Fruit fly (Drosophila melanogaster): ENCODE measurements around the gene CG15414.

The CG15414 gene

dm6 chr2L:3490971-3491370 lies at the start of gene CG15414:
CG15414 (minus strand) TSS chr2L:3491071.
- peak; percentile 22 to 31 for TF ChIP-seq CTCF (optimal IDR thresholded peaks at IDR 0.05)
- TF ChIP-seq CG8478 (optimal IDR thresholded peaks at IDR 0.05), result no peak

dm6 chr2L:3539996-3540395 lies 49.1 kb upstream of the CG15414 start:
- TF ChIP-seq CTCF (optimal IDR thresholded peaks at IDR 0.05) (peak in 1 of 2 experiments; percentile 9), CG8478 (optimal IDR thresholded peaks at IDR 0.05) (no peak)

dm6 chr2L:3539412-3539743 lies 48.5 kb upstream of the CG15414 start:
- TF ChIP-seq CTCF (optimal IDR thresholded peaks at IDR 0.05), result peak; percentile 22 to 44
- TF ChIP-seq CG8478 (optimal IDR thresholded peaks at IDR 0.05), result no peak

dm6 chr2L:3538564-3539411 lies 47.9 kb upstream of the CG15414 start, which contains the start of gene drm:
drm (plus strand) TSS chr2L:3539247.
- no peak for TF ChIP-seq CTCF (optimal IDR thresholded peaks at IDR 0.05)
- TF ChIP-seq CG8478 (optimal IDR thresholded peaks at IDR 0.05), result no peak

- TF ChIP-seq CG8478 (optimal IDR thresholded peaks at IDR 0.05) (no peak), CTCF (optimal IDR thresholded peaks at IDR 0.05) (no peak)
These were observed 43.5 kb upstream of the CG15414 start for dm6 chr2L:3534227-3534842.

- TF ChIP-seq CTCF (optimal IDR thresholded peaks at IDR 0.05), result no peak
- no peak for TF ChIP-seq CG8478 (optimal IDR thresholded peaks at IDR 0.05)
These were observed 42.2 kb upstream of the CG15414 start for dm6 chr2L:3532973-3533525.

- TF ChIP-seq CG8478 (optimal IDR thresholded peaks at IDR 0.05) (no peak), CTCF (optimal IDR thresholded peaks at IDR 0.05) (peak; percentile 84 to 88)
These were observed 39.4 kb upstream of the CG15414 start, which contains the start of the genes Spindly and IFT57 for dm6 chr2L:3530186-3530832. Spindly (minus strand) TSS chr2L:3530317. IFT57 (plus strand) TSS chr2L:3530789.

- no peak for TF ChIP-seq CG8478 (optimal IDR thresholded peaks at IDR 0.05)
- no peak for TF ChIP-seq CTCF (optimal IDR thresholded peaks at IDR 0.05)
These were observed 33.9 kb upstream of the CG15414 start, which contains the start of gene CG8852 for dm6 chr2L:3524729-3525181. CG8852 (plus strand) TSS chr2L:3525131.

dm6 chr2L:3523956-3524355 lies 33.1 kb upstream of the CG15414 start, which contains the start of gene Sr-CIV:
Sr-CIV (minus strand) TSS chr2L:3524056.
- no peak for TF ChIP-seq CG8478 (optimal IDR thresholded peaks at IDR 0.05)
- TF ChIP-seq CTCF (optimal IDR thresholded peaks at IDR 0.05), result no peak

dm6 chr2L:3519551-3519950 lies 28.7 kb upstream of the CG15414 start, which contains the start of the genes CG3213 and CG8851:
CG3213 (minus strand) TSS chr2L:3519651.
CG8851 (plus strand) TSS chr2L:3519677.
- TF ChIP-seq CG8478 (optimal IDR thresholded peaks at IDR 0.05) (no peak), CTCF (optimal IDR thresholded peaks at IDR 0.05) (no peak)

- TF ChIP-seq CTCF (optimal IDR thresholded peaks at IDR 0.05), result no peak
- TF ChIP-seq CG8478 (optimal IDR thresholded peaks at IDR 0.05), result no peak
These were observed 23.8 kb upstream of the CG15414 start, which contains the start of the genes LeuRS and CG17593 for dm6 chr2L:3514569-3515191. LeuRS (minus strand) TSS chr2L:3514656. CG17593 (plus strand) TSS chr2L:3514872.

- TF ChIP-seq CTCF (optimal IDR thresholded peaks at IDR 0.05), result no peak
- no peak for TF ChIP-seq CG8478 (optimal IDR thresholded peaks at IDR 0.05)
These were observed 19.1 kb upstream of the CG15414 start, which contains the start of gene CG31954 for dm6 chr2L:3510002-3510401. CG31954 (minus strand) TSS chr2L:3510102.

- TF ChIP-seq CTCF (optimal IDR thresholded peaks at IDR 0.05), result no peak
- TF ChIP-seq CG8478 (optimal IDR thresholded peaks at IDR 0.05), result no peak
These were observed 16.6 kb upstream of the CG15414 start, which contains the start of gene tim for dm6 chr2L:3507209-3508164. tim (minus strand) TSS chr2L:3508119.

Data from S2 (cell line).